Worm (Caenorhabditis elegans) whole organism, L4 larva: ENCODE measurements around the gene fipr-8.

ENCODE experiments used
- D1046.2 ChIP-seq: fragments of 200-800 bp; sonication (Bioruptor generic); IDR thresholded peaks from 2 replicates; pipeline ENCODE4 v1.3.6; 2022; ENCODE audit warnings: missing genetic modification characterization, missing compliant biosample characterization
- F49E8.2 ChIP-seq: sonication (generic microtip); optimal IDR thresholded peaks from 2 replicates; lab custom pipeline; 2016; ENCODE audit warnings: missing compliant biosample characterization, mild to moderate bottlenecking, missing genetic modification characterization, borderline replicate concordance
- T26A8.4 ChIP-seq: fragments of 200-800 bp; sonication (Bioruptor generic); IDR thresholded peaks from 2 replicates; pipeline ENCODE4 v1.3.6; 2022; ENCODE audit warnings: missing genetic modification characterization, missing compliant biosample characterization
- Y105C5A.15 ChIP-seq: fragments of 200-800 bp; sonication (Bioruptor generic); IDR thresholded peaks from 2 replicates; pipeline ENCODE4 v1.3.6; 2022; ENCODE audit warnings: missing genetic modification characterization, missing compliant biosample characterization
- Y5F2A.4 ChIP-seq: fragments of 200-800 bp; sonication (Bioruptor generic); optimal IDR thresholded peaks from 2 replicates; lab custom pipeline; 2018; ENCODE audit warnings: mild to moderate bottlenecking, missing genetic modification characterization, missing compliant biosample characterization
- Y75B8A.6 ChIP-seq: fragments of 200-800 bp; sonication (Bioruptor generic); IDR thresholded peaks from 2 replicates; pipeline ENCODE4 v1.3.6; 2022; ENCODE audit warnings: missing genetic modification reagents, missing genetic modification characterization, missing compliant biosample characterization
- ZK546.5 ChIP-seq, 2 experiments: sonication (generic microtip); optimal IDR thresholded peaks; 2 replicates each; lab custom pipeline; 2017; ENCODE audit warnings: missing biosample characterization in 2 of 2, missing genetic modification characterization in 2 of 2
- aha-1 ChIP-seq: fragments of 150-350 bp; peaks from one replicate; lab custom pipeline; 2014; ENCODE audit warnings: missing biosample characterization, missing genetic modification characterization
- aly-2 ChIP-seq: sonication (generic microtip); optimal IDR thresholded peaks from 2 replicates; lab custom pipeline; 2018; ENCODE audit warnings: missing biosample characterization, missing genetic modification characterization
- arid-1 ChIP-seq: fragments of 200-800 bp; sonication (Bioruptor generic); conservative IDR thresholded peaks from 2 replicates; pipeline ENCODE4 v1.3.6; 2022; ENCODE audit warnings: missing genetic modification reagents, missing genetic modification characterization, missing compliant biosample characterization
- ceh-20 ChIP-seq: fragments of 200-800 bp; sonication (Bioruptor generic); IDR thresholded peaks from 2 replicates; pipeline ENCODE4 v1.3.6; 2022; ENCODE audit warnings: missing genetic modification reagents, missing genetic modification characterization, missing compliant biosample characterization
- ceh-62 ChIP-seq: sonication (generic microtip); optimal IDR thresholded peaks from 2 replicates; lab custom pipeline; 2017; ENCODE audit warnings: missing biosample characterization, missing genetic modification characterization
- ces-1 ChIP-seq: fragments of 150-350 bp; sonication (generic microtip); optimal IDR thresholded peaks from 4 replicates; lab custom pipeline; 2014; ENCODE audit warnings: missing biosample characterization, missing genetic modification reagents, missing genetic modification characterization
- daf-12 ChIP-seq: fragments of 150-350 bp; optimal IDR thresholded peaks from 2 replicates; lab custom pipeline; 2014; ENCODE audit warnings: missing biosample characterization, missing genetic modification reagents, missing genetic modification characterization
- dmd-8 ChIP-seq: fragments of 200-800 bp; sonication (Bioruptor generic); IDR thresholded peaks from 2 replicates; pipeline ENCODE4 v1.3.6; 2022; ENCODE audit warnings: missing genetic modification characterization, missing compliant biosample characterization
- dmd-9 ChIP-seq: fragments of 200-800 bp; sonication (Bioruptor generic); IDR thresholded peaks from 2 replicates; pipeline ENCODE4 v1.3.6; 2022; ENCODE audit warnings: missing genetic modification reagents, missing genetic modification characterization, missing compliant biosample characterization
- dpl-1 ChIP-seq: fragments of 150-350 bp; optimal IDR thresholded peaks from 2 replicates; lab custom pipeline; 2014; ENCODE audit warnings: missing biosample characterization, missing genetic modification reagents, missing genetic modification characterization
- duxl-1 ChIP-seq: sonication (generic microtip); optimal IDR thresholded peaks from 2 replicates; lab custom pipeline; 2016; ENCODE audit warnings: mild to moderate bottlenecking, missing genetic modification characterization, moderate library complexity, missing compliant biosample characterization; ENCODE audit not compliant: poor library complexity
- dve-1 ChIP-seq: sonication (generic microtip); optimal IDR thresholded peaks from 2 replicates; lab custom pipeline; 2017; ENCODE audit warnings: antibody characterized with exemption, mild to moderate bottlenecking, missing genetic modification characterization, missing compliant biosample characterization; ENCODE audit not compliant: insufficient read depth
- fkh-10 ChIP-seq: fragments of 150-350 bp; optimal IDR thresholded peaks from 2 replicates; lab custom pipeline; 2014; ENCODE audit warnings: missing biosample characterization, missing genetic modification reagents, missing genetic modification characterization
- fos-1 ChIP-seq: fragments of 150-350 bp; optimal IDR thresholded peaks from 2 replicates; lab custom pipeline; 2014; ENCODE audit warnings: missing biosample characterization, missing genetic modification characterization
- hif-1 ChIP-seq, 2 experiments: sonication (generic microtip); optimal IDR thresholded peaks; 2 replicates each; lab custom pipeline; 2016 to 2017; ENCODE audit warnings: missing compliant biosample characterization in 2 of 2, missing genetic modification characterization in 2 of 2, missing genetic modification reagents in 2 of 2, missing genotype in 2 of 2, mild to moderate bottlenecking in 1 of 2
- hmg-1.1 ChIP-seq: fragments of 200-800 bp; sonication (Bioruptor generic); IDR thresholded peaks from 2 replicates; pipeline ENCODE4 v1.3.6; 2022; ENCODE audit warnings: missing genetic modification reagents, missing genetic modification characterization, missing compliant biosample characterization
- jun-1 ChIP-seq: fragments of 150-350 bp; optimal IDR thresholded peaks from 2 replicates; lab custom pipeline; 2014; ENCODE audit warnings: missing biosample characterization, missing genetic modification reagents, missing genetic modification characterization
- lin-1 ChIP-seq: fragments of 200-800 bp; sonication (Bioruptor generic); IDR thresholded peaks from 2 replicates; pipeline ENCODE4 v1.3.6; 2022; ENCODE audit warnings: missing genetic modification reagents, missing genetic modification characterization, missing compliant biosample characterization
- lin-39 ChIP-seq: fragments of 150-350 bp; optimal IDR thresholded peaks from 2 replicates; lab custom pipeline; 2014; ENCODE audit warnings: missing biosample characterization, missing genetic modification reagents, missing genetic modification characterization
- madf-9 ChIP-seq: fragments of 200-800 bp; sonication (Bioruptor generic); conservative IDR thresholded peaks from 2 replicates; pipeline ENCODE4 v1.3.6; 2022; ENCODE audit warnings: missing genetic modification reagents, missing genetic modification characterization, missing compliant biosample characterization
- mdl-1 ChIP-seq, 2 experiments: fragments of 150-350 bp in 1 of 2; sonication (generic microtip) in 1 of 2; optimal IDR thresholded peaks; 2 replicates each; lab custom pipeline; 2014 to 2017; ENCODE audit warnings: missing biosample characterization in 2 of 2, missing genetic modification characterization in 2 of 2
- mep-1 ChIP-seq: fragments of 150-350 bp; sonication (generic microtip); optimal IDR thresholded peaks from 3 replicates; lab custom pipeline; 2014; ENCODE audit warnings: missing biosample characterization, missing genetic modification characterization
- mes-2 ChIP-seq: sonication (generic microtip); optimal IDR thresholded peaks from 2 replicates; lab custom pipeline; 2016; ENCODE audit warnings: missing genotype, mild to moderate bottlenecking, missing genetic modification characterization, missing compliant biosample characterization; ENCODE audit not compliant: poor library complexity, severe bottlenecking
- nhr-102 ChIP-seq: sonication (generic microtip); optimal IDR thresholded peaks from 2 replicates; lab custom pipeline; 2016; ENCODE audit warnings: mild to moderate bottlenecking, missing genetic modification characterization, moderate library complexity, missing compliant biosample characterization
- nhr-237 ChIP-seq: sonication (generic microtip); optimal IDR thresholded peaks from 2 replicates; lab custom pipeline; 2017; ENCODE audit warnings: missing biosample characterization, missing genetic modification characterization
- nhr-28 ChIP-seq: fragments of 150-350 bp; optimal IDR thresholded peaks from 2 replicates; lab custom pipeline; 2014; ENCODE audit warnings: missing biosample characterization, missing genetic modification characterization
- nhr-41 ChIP-seq: fragments of 200-800 bp; sonication (Bioruptor generic); IDR thresholded peaks from 2 replicates; pipeline ENCODE4 v1.3.6; 2022; ENCODE audit warnings: missing genetic modification reagents, missing genetic modification characterization, missing compliant biosample characterization
- nhr-42 ChIP-seq: fragments of 200-800 bp; sonication (Bioruptor generic); IDR thresholded peaks from 2 replicates; pipeline ENCODE4 v1.3.6; 2022; ENCODE audit warnings: missing genetic modification characterization, missing compliant biosample characterization
- nhr-6 ChIP-seq: fragments of 150-350 bp; optimal IDR thresholded peaks from 2 replicates; lab custom pipeline; 2014; ENCODE audit warnings: missing biosample characterization, missing genetic modification characterization
- nhr-76 ChIP-seq: fragments of 150-350 bp; optimal IDR thresholded peaks from 2 replicates; lab custom pipeline; 2014; ENCODE audit warnings: missing biosample characterization, missing genetic modification characterization
- nhr-77 ChIP-seq: fragments of 150-350 bp; optimal IDR thresholded peaks from 2 replicates; lab custom pipeline; 2014; ENCODE audit warnings: missing biosample characterization, missing genetic modification characterization
- pqm-1 ChIP-seq: sonication (generic microtip); optimal IDR thresholded peaks from 2 replicates; lab custom pipeline; 2017; ENCODE audit warnings: missing biosample characterization, missing genetic modification characterization
- rbr-2 ChIP-seq: sonication (generic microtip); optimal IDR thresholded peaks from 2 replicates; lab custom pipeline; 2016; ENCODE audit warnings: missing genotype, missing genetic modification characterization, missing compliant biosample characterization
- sdz-12 ChIP-seq: fragments of 200-800 bp; sonication (Bioruptor generic); optimal IDR thresholded peaks from 2 replicates; lab custom pipeline; 2018; ENCODE audit warnings: mild to moderate bottlenecking, missing genetic modification characterization, missing compliant biosample characterization
- snpc-1.2 ChIP-seq: fragments of 200-800 bp; sonication (Bioruptor generic); IDR thresholded peaks from 2 replicates; pipeline ENCODE4 v1.3.6; 2022; ENCODE audit warnings: missing genetic modification reagents, missing genetic modification characterization, missing compliant biosample characterization
- spr-3 ChIP-seq: fragments of 200-800 bp; sonication (Bioruptor generic); optimal IDR thresholded peaks from 2 replicates; lab custom pipeline; 2018; ENCODE audit warnings: mild to moderate bottlenecking, missing genetic modification characterization, missing compliant biosample characterization
- tra-1 ChIP-seq: fragments of 200-800 bp; sonication (Bioruptor generic); IDR thresholded peaks from 2 replicates; pipeline ENCODE4 v1.3.6; 2022; ENCODE audit warnings: missing genetic modification reagents, missing genetic modification characterization, missing compliant biosample characterization
- unc-39 ChIP-seq: sonication (generic microtip); optimal IDR thresholded peaks from 2 replicates; lab custom pipeline; 2017; ENCODE audit warnings: missing biosample characterization, missing genetic modification characterization
- unc-62 ChIP-seq, 3 experiments: fragments of 150-350 bp in 1 of 3; sonication (generic microtip); optimal IDR thresholded peaks in 2 of 3; peaks in 1 of 3; 1 replicate in 1 of 3; 2 replicates in 2 of 3; lab custom pipeline; 2014 to 2017; ENCODE audit warnings: missing biosample characterization in 3 of 3, missing genetic modification characterization in 3 of 3, missing genetic modification reagents in 3 of 3, missing genotype in 1 of 3
- zfp-2 ChIP-seq: sonication (generic microtip); optimal IDR thresholded peaks from 2 replicates; lab custom pipeline; 2016; ENCODE audit warnings: mild to moderate bottlenecking, missing genetic modification characterization, missing compliant biosample characterization
- zip-2 ChIP-seq: fragments of 150-350 bp; optimal IDR thresholded peaks from 2 replicates; lab custom pipeline; 2014; ENCODE audit warnings: missing biosample characterization, missing genetic modification characterization
- ztf-7 ChIP-seq: fragments of 150-350 bp; optimal IDR thresholded peaks from 2 replicates; lab custom pipeline; 2014; ENCODE audit warnings: missing biosample characterization, missing genetic modification characterization

Gene fipr-8

DNA sequence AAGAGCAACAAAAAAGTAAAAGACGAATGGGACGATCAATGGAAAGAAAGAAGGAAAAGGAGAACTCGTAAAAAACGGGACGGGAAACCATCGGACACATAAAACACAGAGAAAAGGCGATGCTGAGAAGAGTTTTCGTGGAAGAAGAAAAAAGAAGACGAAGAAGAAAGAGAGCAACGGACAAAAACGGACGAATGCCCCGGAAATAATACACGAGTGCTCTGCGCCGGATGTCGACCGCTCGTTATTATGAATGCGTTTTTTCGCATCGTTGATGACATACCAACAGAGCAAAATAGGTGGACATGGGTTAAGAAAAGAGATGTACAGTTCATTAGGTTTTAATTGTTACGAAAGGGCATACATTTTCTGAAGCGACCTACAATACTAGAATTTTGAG lies 35.9 kb upstream of the fipr-8 start, which contains the start of gene Y22F5A.11:
TSS of gene Y22F5A.11 (minus strand) at position 28 of the 400 bp plus-strand sequence.
- TF ChIP-seq rbr-2 (tag; lab: Kevin White, UChicago): peak; percentile 11
- TF ChIP-seq hmg-1.1 (GFP tag; lab: Robert Waterston, UW): peak; percentile 23; the same call in 1 of the 2 replicates
- TF ChIP-seq fkh-10 (GFP tag; lab: Kevin White, UChicago): peak; percentile 18
- no peak for TF ChIP-seq mes-2 (tag; lab: Kevin White, UChicago)
- no peak for TF ChIP-seq ceh-20 (GFP tag; lab: Robert Waterston, UW)
- no peak for TF ChIP-seq ztf-7 (tag; lab: Kevin White, UChicago)
- no peak for TF ChIP-seq pqm-1 (tag; lab: Kevin White, UChicago)
- no peak for TF ChIP-seq jun-1
- TF ChIP-seq spr-3 (GFP tag; lab: Kevin White, UChicago): no peak
- peak; percentile 41 for TF ChIP-seq mep-1 (tag; lab: Kevin White, UChicago)
- TF ChIP-seq duxl-1 (tag; lab: Kevin White, UChicago): no peak
- no peak for TF ChIP-seq dmd-8 (GFP tag; lab: Robert Waterston, UW)
- TF ChIP-seq madf-9: no peak
- no peak for TF ChIP-seq nhr-76 (tag; lab: Kevin White, UChicago)
- TF ChIP-seq tra-1 (GFP tag; lab: Robert Waterston, UW): no peak
- TF ChIP-seq nhr-77 (tag; lab: Kevin White, UChicago): no peak
- TF ChIP-seq, all 104 proteins: peak for 4

DNA sequence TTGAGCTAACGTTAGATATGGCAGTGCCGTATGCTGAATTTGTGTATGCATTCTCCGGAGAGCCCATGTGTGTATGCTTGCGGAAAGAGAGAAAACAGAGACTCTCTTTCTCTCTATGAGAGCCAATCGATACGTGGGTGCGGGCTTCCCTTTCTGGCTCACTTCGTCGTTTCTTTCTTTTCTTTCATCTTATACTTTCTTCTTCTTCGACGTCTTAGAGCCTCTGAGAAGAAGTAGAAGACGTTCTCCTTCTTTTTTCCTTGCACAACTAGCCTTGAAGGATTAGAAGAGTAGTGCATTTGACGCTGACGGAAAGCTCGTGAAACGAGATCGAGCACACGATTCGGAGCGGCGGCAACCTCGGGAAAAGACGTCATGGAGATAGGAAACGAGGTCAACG lies 34.1 kb upstream of the fipr-8 start:
- no peak for TF ChIP-seq aly-2 (tag; lab: Kevin White, UChicago)
- no peak for TF ChIP-seq nhr-41 (GFP tag; lab: Robert Waterston, UW)
- TF ChIP-seq lin-1 (GFP tag; lab: Robert Waterston, UW): no peak
- peak; percentile 49 for TF ChIP-seq rbr-2 (tag; lab: Kevin White, UChicago)
- no peak for TF ChIP-seq tra-1 (GFP tag; lab: Robert Waterston, UW)
- TF ChIP-seq nhr-6 (tag; lab: Kevin White, UChicago): no peak
- no peak for TF ChIP-seq nhr-102 (tag; lab: Kevin White, UChicago)
- no peak for TF ChIP-seq ceh-62 (tag; lab: Kevin White, UChicago)
- no peak for TF ChIP-seq snpc-1.2 (GFP tag; lab: Robert Waterston, UW)
- TF ChIP-seq hif-1 (tag; optimal IDR thresholded peaks at IDR 0.05; lab: Kevin White, UChicago): peak in 1 of 2 experiments; percentile 29
- TF ChIP-seq dpl-1 (GFP tag; lab: Kevin White, UChicago): no peak
- TF ChIP-seq nhr-28: no peak
- TF ChIP-seq nhr-42 (GFP tag; lab: Robert Waterston, UW): no peak
- peak in 1 of 2 experiments; percentile 99 for TF ChIP-seq unc-62 (GFP tag; optimal IDR thresholded peaks at IDR 0.05 in 1 of 2; lab: Kevin White, UChicago)
- TF ChIP-seq unc-62 (tag; optimal IDR thresholded peaks at IDR 0.05; lab: Kevin White, UChicago): no peak
- TF ChIP-seq dmd-9 (GFP tag; lab: Robert Waterston, UW): no peak
- TF ChIP-seq mdl-1 (tag; optimal IDR thresholded peaks at IDR 0.05; lab: Kevin White, UChicago): peak in 1 of 2 experiments; percentile 4
- no peak for TF ChIP-seq zip-2 (tag; lab: Kevin White, UChicago)
- TF ChIP-seq dve-1 (tag; lab: Kevin White, UChicago): peak; percentile 13
- TF ChIP-seq arid-1 (GFP tag; lab: Robert Waterston, UW): no peak
- no peak for TF ChIP-seq lin-39
- TF ChIP-seq T26A8.4 (GFP tag; lab: Robert Waterston, UW): no peak
- no peak for TF ChIP-seq zfp-2 (tag; lab: Kevin White, UChicago)
- no peak for TF ChIP-seq ces-1
- TF ChIP-seq sdz-12: no peak
- no peak for TF ChIP-seq unc-39
- no peak for TF ChIP-seq F49E8.2 (tag; lab: Kevin White, UChicago)
- no peak for TF ChIP-seq madf-9
- TF ChIP-seq spr-3 (GFP tag; lab: Kevin White, UChicago): no peak
- no peak for TF ChIP-seq Y105C5A.15 (GFP tag; lab: Robert Waterston, UW)
- TF ChIP-seq aha-1 (tag; lab: Kevin White, UChicago): peak; percentile 69
- no peak for TF ChIP-seq D1046.2 (GFP tag; lab: Robert Waterston, UW)
- TF ChIP-seq ZK546.5 (tag; optimal IDR thresholded peaks at IDR 0.05; lab: Kevin White, UChicago): no peak
- no peak for TF ChIP-seq Y75B8A.6 (GFP tag; lab: Robert Waterston, UW)
- no peak for TF ChIP-seq daf-12 (tag; lab: Kevin White, UChicago)
- no peak for TF ChIP-seq nhr-237
- no peak for TF ChIP-seq fos-1 (tag; lab: Kevin White, UChicago)
- TF ChIP-seq mes-2 (tag; lab: Kevin White, UChicago): no peak
- no peak for TF ChIP-seq nhr-77 (tag; lab: Kevin White, UChicago)
- peak; percentile 45 for TF ChIP-seq mep-1 (tag; lab: Kevin White, UChicago)
- no peak for TF ChIP-seq Y5F2A.4 (GFP tag; lab: Kevin White, UChicago)
